Fruit fly (Drosophila melanogaster): Measurements from ENCODE around the gene CG14989.

The CG14989 gene

DNA sequence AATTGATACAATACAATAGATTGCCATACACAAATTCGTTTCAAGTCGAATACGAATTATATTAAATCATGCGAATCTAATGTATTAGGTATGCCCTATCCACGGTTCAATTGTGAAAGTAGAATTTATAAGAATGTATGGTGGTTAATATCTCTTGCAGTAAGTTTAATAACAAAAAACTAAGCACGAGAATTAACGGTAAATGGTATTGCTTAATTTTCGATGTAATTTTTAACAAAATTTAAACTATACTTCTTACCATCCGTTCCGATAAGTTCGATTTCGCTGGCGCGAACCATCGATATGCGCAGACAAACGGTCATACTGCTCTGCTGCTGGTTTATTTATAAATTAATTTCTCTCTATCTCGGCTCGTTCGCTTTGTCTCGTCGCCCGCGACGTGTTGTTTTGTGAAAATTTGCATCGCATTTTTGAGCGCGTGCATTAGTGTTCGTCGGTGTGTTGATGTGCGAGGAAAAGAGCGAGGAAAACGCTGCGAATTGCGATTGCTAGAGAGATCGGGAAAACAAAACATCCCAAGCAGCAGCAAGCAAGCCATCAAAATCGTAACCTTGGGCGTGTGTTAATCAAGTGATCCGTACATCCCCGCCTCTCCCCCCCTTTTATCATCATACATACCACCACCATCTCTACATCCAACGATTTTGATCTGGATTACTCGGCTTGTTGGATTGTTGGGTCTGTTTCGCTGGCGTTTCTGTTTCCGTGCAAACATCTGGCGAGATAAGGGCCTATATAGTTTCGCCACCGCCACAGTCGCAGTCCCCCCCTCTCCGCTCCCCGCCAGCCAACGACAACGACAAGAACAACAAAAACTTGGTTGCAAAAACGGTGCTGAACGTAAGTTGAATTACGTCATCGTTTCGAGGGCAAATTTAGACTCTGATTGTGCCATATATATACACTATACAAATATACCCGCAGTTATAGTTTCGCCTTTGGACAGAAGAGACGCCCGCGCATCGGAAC lies 16.2 kb downstream of the CG14989 start, which contains the start of gene Fit1 (continued):
- TF ChIP-seq Dll (GFP tag; IDR thresholded peaks at IDR 0.05; ENCODE audit: partially characterized antibody) (peak; percentile 47; the same call in 2 of the 4 replicates), row (GFP tag; IDR thresholded peaks at IDR 0.05) (peak; percentile 28; the same call in 2 of the 3 replicates), BtbVII (GFP tag; optimal IDR thresholded peaks at IDR 0.05) (peak; percentile 78), fu2 (GFP tag; optimal IDR thresholded peaks at IDR 0.05) (no peak), CG5245 (GFP tag; optimal IDR thresholded peaks at IDR 0.05) (no peak), CG42726 (GFP tag; IDR thresholded peaks at IDR 0.05; ENCODE audit: partially characterized antibody) (no peak), hkb (optimal IDR thresholded peaks at IDR 0.05) (no peak), hkb (GFP tag; IDR thresholded peaks at IDR 0.05) (no peak), pnt (GFP tag; optimal IDR thresholded peaks at IDR 0.05) (no peak), Oli (tag; optimal IDR thresholded peaks at IDR 0.05) (no peak), az2 (GFP tag; optimal IDR thresholded peaks at IDR 0.05) (no peak), odd (GFP tag; optimal IDR thresholded peaks at IDR 0.05) (no peak), CG16815 (GFP tag; optimal IDR thresholded peaks at IDR 0.05) (no peak), CG1529 (GFP tag; optimal IDR thresholded peaks at IDR 0.05) (no peak), corto (GFP tag; optimal IDR thresholded peaks at IDR 0.05) (no peak), CG10959 (GFP tag; IDR thresholded peaks at IDR 0.05) (no peak), pfk (GFP tag; optimal IDR thresholded peaks at IDR 0.05) (peak; percentile 78), CG7839 (tag; optimal IDR thresholded peaks at IDR 0.05) (no peak), hb (GFP tag; IDR thresholded peaks at IDR 0.05; ENCODE audit: partially characterized antibody) (peak; percentile 57; the same call in 1 of the 3 replicates), Lpt (GFP tag; optimal IDR thresholded peaks at IDR 0.05) (no peak), zen2 (GFP tag; IDR thresholded peaks at IDR 0.05; ENCODE audit: partially characterized antibody) (peak; percentile 33; the same call in 1 of the 3 replicates), stc (GFP tag; IDR thresholded peaks at IDR 0.05) (0 out of 2 replicates have a peak, but pooled peaks have one; percentile 30), CG10209 (GFP tag; optimal IDR thresholded peaks at IDR 0.05) (no peak), H2.0 (GFP tag; IDR thresholded peaks at IDR 0.05) (no peak), dmrt11E (tag; optimal IDR thresholded peaks at IDR 0.05) (no peak), peb (GFP tag; IDR thresholded peaks at IDR 0.05) (no peak), wdn (GFP tag; IDR thresholded peaks at IDR 0.05) (no peak), vfl (GFP tag; optimal IDR thresholded peaks at IDR 0.05) (no peak), BEAF-32 (GFP tag; optimal IDR thresholded peaks at IDR 0.05) (peak; percentile 66), sug (tag; optimal IDR thresholded peaks at IDR 0.05) (peak; percentile 82), ash1 (GFP tag; optimal IDR thresholded peaks at IDR 0.05) (no peak), CG17328 (GFP tag; IDR thresholded peaks at IDR 0.05) (no peak), CG43689 (GFP tag; IDR thresholded peaks at IDR 0.05) (no peak), salm (tag; optimal IDR thresholded peaks at IDR 0.05) (no peak), Camta (GFP tag; optimal IDR thresholded peaks at IDR 0.05) (no peak), ato (GFP tag; IDR thresholded peaks at IDR 0.05; ENCODE audit: partially characterized antibody) (peak; percentile 66), CG17912 (GFP tag; optimal IDR thresholded peaks at IDR 0.05) (no peak), chn (GFP tag; optimal IDR thresholded peaks at IDR 0.05) (no peak), phol (tag; optimal IDR thresholded peaks at IDR 0.05) (no peak), CG10462 (GFP tag; optimal IDR thresholded peaks at IDR 0.05) (no peak), CG11696 (GFP tag; IDR thresholded peaks at IDR 0.05) (no peak), Ravus (GFP tag; IDR thresholded peaks at IDR 0.05) (no peak), gfzf (GFP tag; optimal IDR thresholded peaks at IDR 0.05) (peak; percentile 50), CG2678 (tag; optimal IDR thresholded peaks at IDR 0.05) (peak; percentile 14), CG2116 (GFP tag; optimal IDR thresholded peaks at IDR 0.05) (peak; percentile 25), sim (GFP tag; IDR thresholded peaks at IDR 0.05) (no peak), ham (GFP tag; IDR thresholded peaks at IDR 0.05) (no peak), sob (GFP tag; IDR thresholded peaks at IDR 0.05) (no peak), vnd (GFP tag; IDR thresholded peaks at IDR 0.05; ENCODE audit: partially characterized antibody) (peak; percentile 35; the same call in 1 of the 3 replicates)

Data from whole organism, embryonic.